Worm (Caenorhabditis elegans) whole organism, L3 larva: Measurements from ENCODE around the gene C34C6.3.
A peak's percentile ranks its signal among the peaks of the same experiment; 100 is the strongest.

Experiments used
- R02D3.7 ChIP-seq: fragments of 150-350 bp; optimal IDR thresholded peaks from 2 replicates; lab custom pipeline; 2014; ENCODE audit warnings: missing biosample characterization, missing genetic modification characterization
- ama-1 ChIP-seq: fragments of 150-350 bp; optimal IDR thresholded peaks from 2 replicates; lab custom pipeline; 2018
- ceh-16 ChIP-seq: sonication (generic microtip); optimal IDR thresholded peaks from 2 replicates; lab custom pipeline; 2017; ENCODE audit warnings: missing biosample characterization, missing genetic modification characterization
- ceh-28 ChIP-seq: fragments of 150-350 bp; optimal IDR thresholded peaks from 2 replicates; lab custom pipeline; 2014; ENCODE audit warnings: missing biosample characterization, missing genetic modification reagents, missing genetic modification characterization
- ceh-82 ChIP-seq: fragments of 150-350 bp; optimal IDR thresholded peaks from 2 replicates; lab custom pipeline; 2014; ENCODE audit warnings: missing biosample characterization, missing genetic modification characterization
- egl-27 ChIP-seq: sonication (generic microtip); optimal IDR thresholded peaks from 4 replicates; lab custom pipeline; 2017; ENCODE audit warnings: missing biosample characterization, missing genetic modification reagents, missing genetic modification characterization
- elt-1 ChIP-seq: fragments of 150-350 bp; optimal IDR thresholded peaks from 2 replicates; lab custom pipeline; 2014; ENCODE audit warnings: missing biosample characterization, missing genetic modification characterization
- elt-2 ChIP-seq: sonication (generic microtip); optimal IDR thresholded peaks from 2 replicates; lab custom pipeline; 2016; ENCODE audit warnings: missing genetic modification reagents, mild to moderate bottlenecking, missing genetic modification characterization, missing compliant biosample characterization
- elt-3 ChIP-seq, 3 experiments: fragments of 150-350 bp in 1 of 3; sonication (generic microtip) in 2 of 3; optimal IDR thresholded peaks; 2 replicates in 2 of 3; 4 replicates in 1 of 3; lab custom pipeline; 2014 to 2017; ENCODE audit warnings: missing biosample characterization in 3 of 3, missing genetic modification characterization in 3 of 3
- eor-1 ChIP-seq, 2 experiments: fragments of 150-350 bp; optimal IDR thresholded peaks; 2 replicates each; lab custom pipeline; 2014 to 2018; ENCODE audit warnings: missing biosample characterization in 2 of 2, missing genetic modification characterization in 2 of 2
- fkh-10 ChIP-seq: sonication (generic microtip); optimal IDR thresholded peaks from 2 replicates; lab custom pipeline; 2017; ENCODE audit warnings: missing biosample characterization, missing genetic modification reagents, missing genetic modification characterization
- fkh-2 ChIP-seq: fragments of 150-350 bp; optimal IDR thresholded peaks from 2 replicates; lab custom pipeline; 2014; ENCODE audit warnings: missing biosample characterization, missing genetic modification reagents, missing genetic modification characterization
- fos-1 ChIP-seq: fragments of 150-350 bp; optimal IDR thresholded peaks from 2 replicates; lab custom pipeline; 2014; ENCODE audit warnings: missing biosample characterization, missing genetic modification characterization
- hmg-11 ChIP-seq: sonication (generic microtip); optimal IDR thresholded peaks from 2 replicates; lab custom pipeline; 2016; ENCODE audit warnings: missing genetic modification characterization, missing compliant biosample characterization
- jun-1 ChIP-seq: fragments of 150-350 bp; optimal IDR thresholded peaks from 2 replicates; lab custom pipeline; 2014; ENCODE audit warnings: missing biosample characterization, missing genetic modification reagents, missing genetic modification characterization
- lsy-12 ChIP-seq: sonication (generic microtip); optimal IDR thresholded peaks from 2 replicates; lab custom pipeline; 2016; ENCODE audit warnings: mild to moderate bottlenecking, missing genetic modification characterization, missing compliant biosample characterization
- mdl-1 ChIP-seq: fragments of 150-350 bp; optimal IDR thresholded peaks from 2 replicates; lab custom pipeline; 2014; ENCODE audit warnings: missing biosample characterization, missing genetic modification characterization
- mml-1 ChIP-seq: fragments of 150-350 bp; sonication (generic microtip); optimal IDR thresholded peaks from 3 replicates; lab custom pipeline; 2014; ENCODE audit warnings: missing biosample characterization, missing genetic modification characterization
- nfya-1 ChIP-seq: sonication (generic microtip); optimal IDR thresholded peaks from 2 replicates; lab custom pipeline; 2017; ENCODE audit warnings: missing genetic modification characterization, mild to moderate bottlenecking, missing compliant biosample characterization, antibody characterized with exemption, moderate library complexity; ENCODE audit not compliant: insufficient read depth
- nhr-11 ChIP-seq: fragments of 150-350 bp; optimal IDR thresholded peaks from 2 replicates; lab custom pipeline; 2014; ENCODE audit warnings: missing biosample characterization, missing genetic modification characterization
- nhr-23 ChIP-seq: fragments of 150-350 bp; optimal IDR thresholded peaks from 2 replicates; lab custom pipeline; 2014; ENCODE audit warnings: missing biosample characterization, missing genetic modification reagents, missing genetic modification characterization
- nhr-28 ChIP-seq: fragments of 150-350 bp; optimal IDR thresholded peaks from 2 replicates; lab custom pipeline; 2014; ENCODE audit warnings: missing biosample characterization, missing genetic modification characterization
- nhr-43 ChIP-seq: sonication (generic microtip); optimal IDR thresholded peaks from 2 replicates; lab custom pipeline; 2016; ENCODE audit warnings: mild to moderate bottlenecking, missing genetic modification characterization, missing compliant biosample characterization; ENCODE audit not compliant: poor library complexity, severe bottlenecking
- nhr-67 ChIP-seq: fragments of 150-350 bp; optimal IDR thresholded peaks from 2 replicates; lab custom pipeline; 2014; ENCODE audit warnings: missing biosample characterization, missing genetic modification characterization
- nhr-77 ChIP-seq: fragments of 150-350 bp; optimal IDR thresholded peaks from 2 replicates; lab custom pipeline; 2014; ENCODE audit warnings: missing biosample characterization, missing genetic modification characterization
- pha-4 ChIP-seq: fragments of 150-350 bp; optimal IDR thresholded peaks from 2 replicates; lab custom pipeline; 2014; ENCODE audit warnings: missing biosample characterization, missing genetic modification reagents, missing genetic modification characterization
- pqm-1 ChIP-seq: fragments of 150-350 bp; optimal IDR thresholded peaks from 2 replicates; lab custom pipeline; 2017; ENCODE audit warnings: missing biosample characterization, missing genetic modification characterization, inconsistent platforms
- sea-2 ChIP-seq: fragments of 150-350 bp; sonication (generic microtip); optimal IDR thresholded peaks from 4 replicates; lab custom pipeline; 2014; ENCODE audit warnings: missing biosample characterization, missing genetic modification reagents, missing genetic modification characterization
- skn-1 ChIP-seq: fragments of 150-350 bp; optimal IDR thresholded peaks from 2 replicates; lab custom pipeline; 2014; ENCODE audit warnings: missing biosample characterization, missing genetic modification characterization
- snpc-4 ChIP-seq: fragments of 150-350 bp; optimal IDR thresholded peaks from 2 replicates; lab custom pipeline; 2014; ENCODE audit warnings: missing biosample characterization, missing genetic modification characterization
- tbx-2 ChIP-seq: sonication (generic microtip); optimal IDR thresholded peaks from 2 replicates; lab custom pipeline; 2016; ENCODE audit warnings: mild to moderate bottlenecking, missing genetic modification characterization, missing compliant biosample characterization
- unc-39 ChIP-seq: sonication (generic microtip); optimal IDR thresholded peaks from 4 replicates; lab custom pipeline; 2017; ENCODE audit warnings: missing biosample characterization, missing genetic modification characterization
- zag-1 ChIP-seq: fragments of 150-350 bp; optimal IDR thresholded peaks from 2 replicates; lab custom pipeline; 2014; ENCODE audit warnings: missing biosample characterization, missing genetic modification characterization
- ztf-11 ChIP-seq: fragments of 150-350 bp; optimal IDR thresholded peaks from 2 replicates; lab custom pipeline; 2014; ENCODE audit warnings: missing biosample characterization, missing genetic modification characterization

Gene C34C6.3

DNA sequence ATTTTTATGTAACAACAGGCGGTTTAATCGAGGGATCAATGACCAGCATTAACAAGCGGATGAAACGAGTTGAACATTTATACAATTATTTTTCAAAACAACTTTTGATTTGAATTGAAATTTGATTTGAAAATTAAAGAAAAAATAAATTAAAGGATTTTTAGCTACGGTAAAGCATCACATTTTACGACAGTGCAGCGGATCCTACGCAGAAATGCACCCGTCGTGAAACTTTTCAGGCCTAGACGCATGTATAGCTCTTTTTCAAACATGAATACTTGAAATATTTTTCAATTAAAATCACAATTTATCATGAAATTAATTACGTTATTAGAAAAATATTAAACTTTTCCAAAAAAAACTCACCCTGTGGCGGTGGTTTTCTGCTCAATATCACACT is 9.3 kb downstream of the C34C6.3 start:
- no peak for TF ChIP-seq snpc-4
- TF ChIP-seq pha-4, result peak; percentile 14

DNA sequence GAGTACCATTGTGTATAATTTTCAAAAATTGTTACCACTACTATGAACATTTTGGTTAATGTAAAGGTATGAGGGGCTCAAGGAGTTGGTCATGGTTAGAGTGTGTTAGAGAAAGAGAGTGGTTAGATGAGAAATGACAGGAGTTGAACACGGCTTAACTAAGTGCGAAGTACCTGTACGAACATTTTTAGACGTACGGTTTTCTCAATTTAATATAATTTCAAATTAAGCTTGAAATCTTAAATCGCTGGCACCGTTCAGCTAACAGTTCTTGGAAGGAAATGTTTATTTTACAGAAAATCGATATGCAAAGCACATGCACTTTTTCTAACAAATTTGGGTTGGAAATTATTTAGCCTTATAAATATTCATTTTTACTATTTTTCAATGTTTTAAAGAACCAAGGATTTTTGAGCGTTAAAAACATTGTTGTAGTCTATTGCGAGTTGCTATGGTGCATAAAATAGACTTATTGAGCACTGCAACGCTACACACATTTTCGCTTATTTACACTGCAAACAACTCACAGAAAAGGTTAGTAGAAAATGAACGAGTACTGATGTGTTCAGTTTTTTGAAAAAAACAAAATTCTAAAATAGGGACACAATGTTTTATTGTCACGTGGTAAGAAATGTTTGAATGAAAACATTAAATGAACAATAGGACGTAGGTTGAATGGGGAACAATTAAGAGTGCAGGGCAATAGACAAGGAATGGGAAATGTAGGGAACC is 10.1 kb downstream of the C34C6.3 start, which contains the start of gene sphk-1:
sphk-1 (minus strand) TSS at position 51 of the 732 bp plus-strand sequence.
- TF ChIP-seq elt-2 (no peak), pha-4 (peak; percentile 54)

DNA sequence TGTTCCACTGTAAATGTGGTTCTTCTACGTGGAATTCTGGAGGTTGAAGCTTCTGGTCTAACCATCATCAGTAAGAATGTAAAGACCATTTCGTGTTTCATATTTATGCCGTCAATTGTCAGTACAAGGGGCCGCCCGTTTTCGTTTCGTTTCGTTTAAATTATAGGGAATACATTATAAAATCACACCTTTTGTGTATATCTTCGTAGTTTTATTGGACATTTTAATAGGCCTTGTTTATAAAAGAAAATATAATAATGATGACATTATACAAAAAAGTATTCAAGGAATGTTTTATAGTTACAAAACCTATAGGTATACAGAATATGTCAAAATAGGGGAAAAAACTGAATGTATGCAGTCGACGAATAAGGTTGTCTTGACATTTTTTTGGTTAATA is 12.0 kb downstream of the C34C6.3 start, which contains the start of gene ceh-7:
ceh-7 (minus strand) TSS at position 101 of the 400 bp plus-strand sequence.
- TF ChIP-seq zag-1 (no peak), hmg-11 (no peak), unc-39 (no peak), mml-1 (no peak), pqm-1 (tag; lab: Kevin White, UChicago) (no peak), fos-1 (tag; lab: Kevin White, UChicago) (no peak), ama-1 (lab: Kevin White, UChicago) (no peak), ztf-11 (no peak), egl-27 (tag; lab: Kevin White, UChicago) (no peak), nhr-77 (tag; lab: Kevin White, UChicago) (no peak), fkh-10 (GFP tag; lab: Kevin White, UChicago) (no peak), tbx-2 (tag; lab: Kevin White, UChicago) (no peak), skn-1 (no peak), elt-1 (tag; lab: Kevin White, UChicago) (no peak), mdl-1 (tag; lab: Kevin White, UChicago) (no peak), nhr-28 (tag; lab: Kevin White, UChicago) (no peak), sea-2 (GFP tag; lab: Kevin White, UChicago) (no peak), nhr-23 (no peak), elt-3 (tag; optimal IDR thresholded peaks at IDR 0.05; lab: Kevin White, UChicago) (no peak), nfya-1 (no peak)

DNA sequence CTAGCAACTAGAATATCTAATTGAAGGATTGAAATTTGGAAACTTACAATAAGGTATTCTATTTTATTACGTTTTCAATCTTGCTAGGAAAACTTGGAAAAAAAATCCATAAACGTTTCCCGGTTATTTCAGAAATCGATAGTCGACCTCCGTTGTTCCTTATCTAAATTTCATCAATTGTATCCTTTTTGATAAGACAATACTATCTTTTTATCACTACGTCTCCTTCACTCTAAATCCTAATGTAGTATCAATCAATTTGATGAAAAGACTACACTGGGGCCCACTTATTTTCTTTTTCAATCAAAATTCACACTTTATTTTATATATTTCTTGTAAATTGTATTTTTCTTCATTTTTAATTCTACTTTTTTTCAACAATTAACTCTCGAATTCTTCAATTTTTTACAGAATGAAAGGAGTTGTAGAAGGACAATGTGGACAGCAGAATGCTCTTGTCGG is 12.7 kb downstream of the C34C6.3 start, which contains the start of gene prx-5:
prx-5 (plus strand) TSS at position 412 of the 462 bp plus-strand sequence.
- TF ChIP-seq eor-1 (tag; optimal IDR thresholded peaks at IDR 0.05; lab: Kevin White, UChicago) (no peak), elt-2 (peak; percentile 67), lsy-12 (tag; lab: Kevin White, UChicago) (no peak), ceh-28 (tag; lab: Kevin White, UChicago) (peak; percentile 43), pqm-1 (tag; lab: Kevin White, UChicago) (peak; percentile 50)
- TF ChIP-seq, all 47 proteins: peak for 3

DNA sequence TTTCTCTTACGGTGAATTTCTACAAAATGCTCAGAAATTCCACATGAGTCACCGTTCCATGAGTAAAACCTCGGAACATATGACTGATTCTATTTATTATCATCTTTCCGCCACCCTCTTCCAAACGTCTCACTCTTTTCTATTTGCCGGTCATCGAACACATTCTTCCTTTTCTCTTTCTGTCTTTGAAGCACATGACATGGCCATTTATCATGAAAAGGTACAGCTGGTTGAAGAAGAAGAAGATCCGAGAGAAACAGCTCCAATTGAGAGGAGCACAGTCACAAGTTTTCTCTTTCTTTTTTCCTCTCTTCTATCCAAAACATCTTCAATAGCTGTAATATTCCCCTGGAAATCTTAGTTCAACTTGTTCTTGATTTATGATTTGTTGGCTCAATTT is 15.3 kb downstream of the C34C6.3 start, which contains the start of gene cup-16:
cup-16 (plus strand) TSS at position 132 of the 400 bp plus-strand sequence.
- peak; percentile 25 for TF ChIP-seq nhr-11 (tag; lab: Kevin White, UChicago)
- TF ChIP-seq skn-1, result no peak
- TF ChIP-seq elt-2, result peak; percentile 19
- no peak for TF ChIP-seq mml-1
- TF ChIP-seq nhr-43 (tag; lab: Kevin White, UChicago), result peak; percentile 19
- no peak for TF ChIP-seq jun-1
- peak; percentile 18 for TF ChIP-seq nfya-1

DNA sequence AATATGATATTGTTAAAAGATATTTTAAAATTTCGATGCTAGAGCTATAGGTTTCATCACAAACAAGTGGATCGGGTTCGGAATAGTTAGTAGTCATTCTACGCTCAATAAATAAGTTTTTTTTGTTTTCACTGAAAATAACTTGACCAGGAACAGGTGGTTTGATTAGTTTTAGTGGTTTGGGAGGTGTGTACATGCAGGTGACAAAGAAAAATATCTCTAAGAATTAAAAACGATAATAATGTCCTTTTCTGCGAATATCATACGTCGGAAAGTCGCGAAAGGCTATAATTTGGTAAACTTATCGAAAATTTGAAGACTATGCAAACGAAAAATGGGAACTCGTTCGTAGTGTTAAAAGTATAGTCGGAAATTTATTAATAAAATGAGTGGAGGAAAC is 18.6 kb downstream of the C34C6.3 start, which contains the start of gene srg-15:
srg-15 (minus strand) TSS at position 101 of the 400 bp plus-strand sequence.
- TF ChIP-seq nfya-1, result no peak
- TF ChIP-seq elt-1 (tag; lab: Kevin White, UChicago), result no peak
- TF ChIP-seq ceh-16 (tag; lab: Kevin White, UChicago), result no peak
- no peak for TF ChIP-seq ceh-82 (tag; lab: Kevin White, UChicago)
- TF ChIP-seq R02D3.7 (tag; lab: Kevin White, UChicago), result no peak
- TF ChIP-seq nhr-67, result no peak
- no peak for TF ChIP-seq eor-1 (tag; optimal IDR thresholded peaks at IDR 0.05; lab: Kevin White, UChicago)
- no peak for TF ChIP-seq nhr-28 (tag; lab: Kevin White, UChicago)
- no peak for TF ChIP-seq pqm-1 (tag; lab: Kevin White, UChicago)
- TF ChIP-seq nhr-11 (tag; lab: Kevin White, UChicago), result no peak
- no peak for TF ChIP-seq ztf-11
- TF ChIP-seq fkh-2, result no peak
